Fruit fly (Drosophila melanogaster) whole organism, embryonic: Measurements from ENCODE around the gene brm.

Experiments
- Antp ChIP-seq: fragments of 200-800 bp; sonication (Bioruptor generic); optimal IDR thresholded peaks from 3 replicates; lab custom pipeline; 2016; ENCODE audit warnings: missing biosample characterization, missing genetic modification characterization
- Blimp-1 ChIP-seq: fragments of 200-800 bp; sonication (Bioruptor generic); optimal IDR thresholded peaks from 3 replicates; lab custom pipeline; 2018; ENCODE audit warnings: missing biosample characterization, missing genetic modification characterization, mild to moderate bottlenecking, moderate library complexity, missing genetic modification reagents
- CG10959 ChIP-seq: fragments of 200-800 bp; sonication (Bioruptor generic); IDR thresholded peaks from 2 replicates; pipeline ENCODE4 v1.3.6; 2022; ENCODE audit warnings: missing biosample characterization, missing genetic modification characterization
- CG11723 ChIP-seq: fragments of 200-800 bp; sonication (Bioruptor generic); optimal IDR thresholded peaks from 2 replicates; lab custom pipeline; 2017; ENCODE audit warnings: missing biosample characterization, mild to moderate bottlenecking, missing genetic modification characterization
- CG12104 ChIP-seq: fragments of 200-800 bp; sonication (Bioruptor generic); optimal IDR thresholded peaks from 3 replicates; lab custom pipeline; 2016; ENCODE audit warnings: missing biosample characterization, missing genetic modification characterization
- CG12769 ChIP-seq: fragments of 200-800 bp; sonication (Bioruptor generic); optimal IDR thresholded peaks from 2 replicates; lab custom pipeline; 2019; ENCODE audit warnings: missing biosample characterization, mild to moderate bottlenecking, missing genetic modification characterization, moderate library complexity
- CG13424 ChIP-seq: fragments of 200-800 bp; sonication (Bioruptor generic); optimal IDR thresholded peaks from 2 replicates; lab custom pipeline; 2019; ENCODE audit warnings: missing biosample characterization, mild to moderate bottlenecking, missing genetic modification characterization, moderate library complexity
- CG1602 ChIP-seq: fragments of 200-800 bp; sonication (Bioruptor generic); optimal IDR thresholded peaks from 3 replicates; lab custom pipeline; 2016; ENCODE audit warnings: missing biosample characterization, missing genetic modification characterization
- CG1603 ChIP-seq: fragments of 200-800 bp; sonication (Bioruptor generic); optimal IDR thresholded peaks from 2 replicates; lab custom pipeline; 2019; ENCODE audit warnings: missing biosample characterization, mild to moderate bottlenecking, missing genetic modification characterization, moderate library complexity
- CG16815 ChIP-seq: fragments of 200-800 bp; sonication (Bioruptor generic); optimal IDR thresholded peaks from 3 replicates; lab custom pipeline; 2017; ENCODE audit warnings: missing biosample characterization, mild to moderate bottlenecking, missing genetic modification characterization
- CG18011 ChIP-seq: fragments of 200-800 bp; sonication (Bioruptor generic); optimal IDR thresholded peaks from 2 replicates; lab custom pipeline; 2017; ENCODE audit warnings: missing biosample characterization, missing genetic modification characterization, mild to moderate bottlenecking, moderate library complexity, missing genotype
- CG1832 ChIP-seq: fragments of 200-800 bp; sonication (Bioruptor generic); optimal IDR thresholded peaks from 2 replicates; lab custom pipeline; 2017; ENCODE audit warnings: missing biosample characterization, mild to moderate bottlenecking, missing genetic modification characterization, inconsistent platforms
- CG2129 ChIP-seq: fragments of 200-800 bp; sonication (Bioruptor generic); IDR thresholded peaks from 2 replicates; pipeline ENCODE4 v1.3.6; 2022; ENCODE audit warnings: missing biosample characterization, missing genetic modification characterization; ENCODE audit not compliant: partially characterized antibody
- CG2712 ChIP-seq: fragments of 200-800 bp; optimal IDR thresholded peaks from 3 replicates; lab custom pipeline; 2019; ENCODE audit warnings: missing biosample characterization, mild to moderate bottlenecking, missing genetic modification characterization, moderate library complexity
- CG3726 ChIP-seq: fragments of 200-800 bp; sonication (Bioruptor generic); IDR thresholded peaks from 3 replicates; pipeline ENCODE4, ENCODE4 v1.3.6; 2022; ENCODE audit warnings: missing biosample characterization, missing genetic modification characterization
- CG4424 ChIP-seq: fragments of 200-800 bp; sonication (Bioruptor generic); optimal IDR thresholded peaks from 3 replicates; lab custom pipeline; 2016; ENCODE audit warnings: missing biosample characterization, missing genetic modification characterization
- CG6654 ChIP-seq: fragments of 200-800 bp; sonication (Bioruptor generic); optimal IDR thresholded peaks from 2 replicates; lab custom pipeline; 2017; ENCODE audit warnings: missing biosample characterization, mild to moderate bottlenecking, missing genetic modification characterization
- CG6689 ChIP-seq: fragments of 200-800 bp; sonication (Bioruptor generic); IDR thresholded peaks from 2 replicates; pipeline ENCODE4 v1.3.6; 2022; ENCODE audit warnings: missing biosample characterization, missing genetic modification characterization
- CG7745 ChIP-seq: fragments of 200-800 bp; sonication (Bioruptor generic); optimal IDR thresholded peaks from 2 replicates; lab custom pipeline; 2018; ENCODE audit warnings: missing biosample characterization, mild to moderate bottlenecking, missing genetic modification characterization, moderate library complexity
- CG7987 ChIP-seq: fragments of 200-800 bp; sonication (Bioruptor generic); optimal IDR thresholded peaks from 2 replicates; lab custom pipeline; 2018; ENCODE audit warnings: missing biosample characterization, mild to moderate bottlenecking, missing genetic modification characterization, moderate library complexity
- CG8089 ChIP-seq: fragments of 200-800 bp; sonication (Bioruptor generic); optimal IDR thresholded peaks from 3 replicates; lab custom pipeline; 2016; ENCODE audit warnings: missing biosample characterization, missing genetic modification characterization
- CG9727 ChIP-seq: fragments of 200-800 bp; sonication (Bioruptor generic); optimal IDR thresholded peaks from 3 replicates; lab custom pipeline; 2017; ENCODE audit warnings: missing biosample characterization, mild to moderate bottlenecking, missing genetic modification characterization
- CG9932 ChIP-seq: fragments of 200-800 bp; sonication (Bioruptor generic); IDR thresholded peaks from 2 replicates; pipeline ENCODE4 v1.3.6; 2022; ENCODE audit warnings: missing biosample characterization, missing genetic modification characterization
- Camta ChIP-seq: fragments of 200-800 bp; sonication (Bioruptor generic); optimal IDR thresholded peaks from 2 replicates; lab custom pipeline; 2016; ENCODE audit warnings: missing biosample characterization, missing genetic modification characterization
- Dek ChIP-seq: fragments of 200-800 bp; sonication (Bioruptor generic); optimal IDR thresholded peaks from 3 replicates; lab custom pipeline; 2019; ENCODE audit warnings: missing biosample characterization, mild to moderate bottlenecking, missing genetic modification characterization, moderate library complexity
- Dp ChIP-seq: fragments of 200-800 bp; sonication (Bioruptor generic); optimal IDR thresholded peaks from 2 replicates; lab custom pipeline; 2018; ENCODE audit warnings: missing biosample characterization, mild to moderate bottlenecking, missing genetic modification characterization, moderate library complexity
- E2f2 ChIP-seq: fragments of 200-800 bp; sonication (Bioruptor generic); IDR thresholded peaks from 2 replicates; pipeline ENCODE4 v1.3.6; 2022; ENCODE audit warnings: missing biosample characterization, missing genetic modification characterization
- Hmr ChIP-seq: fragments of 200-800 bp; sonication (Bioruptor generic); optimal IDR thresholded peaks from 3 replicates; lab custom pipeline; 2017; ENCODE audit warnings: mild to moderate bottlenecking, missing biosample characterization, missing genetic modification reagents, missing genetic modification characterization
- Kr ChIP-seq: fragments of 200-800 bp; sonication (Bioruptor generic); optimal IDR thresholded peaks from 2 replicates; lab custom pipeline; 2017; ENCODE audit warnings: missing biosample characterization, mild to moderate bottlenecking, missing genetic modification characterization
- Lhr ChIP-seq: fragments of 200-800 bp; sonication (Bioruptor generic); optimal IDR thresholded peaks from 3 replicates; lab custom pipeline; 2017; ENCODE audit warnings: mild to moderate bottlenecking, missing biosample characterization, missing genetic modification reagents, missing genetic modification characterization
- MTF-1 ChIP-seq: fragments of 200-800 bp; sonication (Bioruptor generic); optimal IDR thresholded peaks from 2 replicates; lab custom pipeline; 2018; ENCODE audit warnings: missing biosample characterization, mild to moderate bottlenecking, missing genetic modification characterization, borderline replicate concordance
- Mes4 ChIP-seq: fragments of 200-800 bp; sonication (Bioruptor generic); optimal IDR thresholded peaks from 2 replicates; lab custom pipeline; 2016; ENCODE audit warnings: missing biosample characterization, missing genetic modification characterization
- Nf-YB ChIP-seq: fragments of 200-800 bp; sonication (Bioruptor generic); optimal IDR thresholded peaks from 3 replicates; lab custom pipeline; 2019; ENCODE audit warnings: missing biosample characterization, mild to moderate bottlenecking, missing genetic modification characterization, moderate library complexity
- Nf-YC ChIP-seq: fragments of 200-800 bp; optimal IDR thresholded peaks from 3 replicates; lab custom pipeline; 2019; ENCODE audit warnings: missing biosample characterization, mild to moderate bottlenecking, missing genetic modification characterization, moderate library complexity
- Ptx1 ChIP-seq: fragments of 200-800 bp; sonication (Bioruptor generic); IDR thresholded peaks from 2 replicates; pipeline ENCODE4 v1.3.6; 2022; ENCODE audit warnings: missing biosample characterization, missing genetic modification characterization
- Rfx ChIP-seq: fragments of 200-800 bp; sonication (Bioruptor generic); IDR thresholded peaks from 2 replicates; pipeline ENCODE4 v1.3.6; 2022; ENCODE audit warnings: missing biosample characterization, missing genetic modification characterization
- ac ChIP-seq: fragments of 200-800 bp; sonication (Bioruptor generic); optimal IDR thresholded peaks from 3 replicates; lab custom pipeline; 2017; ENCODE audit warnings: missing biosample characterization, mild to moderate bottlenecking, missing genetic modification characterization
- bowl ChIP-seq: fragments of 200-800 bp; sonication (Bioruptor generic); IDR thresholded peaks from 2 replicates; pipeline ENCODE4 v1.3.6; 2022; ENCODE audit warnings: missing biosample characterization, missing genetic modification characterization
- bsh ChIP-seq, 2 experiments: fragments of 200-800 bp; sonication (Bioruptor generic); optimal IDR thresholded peaks; 2 replicates each; lab custom pipeline; 2017 to 2018; ENCODE audit warnings: mild to moderate bottlenecking in 2 of 2, missing biosample characterization in 2 of 2, missing genetic modification characterization in 2 of 2, moderate library complexity in 1 of 2
- fru ChIP-seq: fragments of >200 bp; optimal IDR thresholded peaks from 2 replicates; lab custom pipeline; 2017
- lmd ChIP-seq: fragments of 200-800 bp; sonication (Bioruptor generic); IDR thresholded peaks from 2 replicates; pipeline ENCODE4 v1.3.6; 2022; ENCODE audit warnings: missing biosample characterization, missing genetic modification characterization
- lov ChIP-seq, 2 experiments: fragments of 200-800 bp in 1 of 2; fragments of >200 bp in 1 of 2; sonication (Bioruptor generic) in 1 of 2; IDR thresholded peaks in 1 of 2; optimal IDR thresholded peaks in 1 of 2; 2 replicates in 1 of 2; 3 replicates in 1 of 2; pipeline versions ENCODE4 v1.3.6 to Lab custom; 2017 to 2022; ENCODE audit warnings: missing biosample characterization in 1 of 2, missing genetic modification characterization in 1 of 2
- nom ChIP-seq: fragments of 200-800 bp; sonication (Bioruptor generic); optimal IDR thresholded peaks from 2 replicates; lab custom pipeline; 2017; ENCODE audit warnings: missing biosample characterization, missing genetic modification characterization, mild to moderate bottlenecking, moderate library complexity, missing genetic modification reagents
- pnt ChIP-seq: fragments of 200-800 bp; sonication (Bioruptor generic); optimal IDR thresholded peaks from 3 replicates; lab custom pipeline; 2016; ENCODE audit warnings: missing biosample characterization, missing genetic modification characterization
- pzg ChIP-seq: fragments of 200-800 bp; sonication (Bioruptor generic); optimal IDR thresholded peaks from 3 replicates; lab custom pipeline; 2018; ENCODE audit warnings: missing biosample characterization, mild to moderate bottlenecking, missing genetic modification characterization, moderate library complexity
- sim ChIP-seq: fragments of 200-800 bp; sonication (Bioruptor generic); IDR thresholded peaks from 2 replicates; pipeline ENCODE4 v1.3.6; 2022; ENCODE audit warnings: missing biosample characterization, missing genetic modification characterization
- sr ChIP-seq: fragments of 200-800 bp; sonication (Bioruptor generic); IDR thresholded peaks from 3 replicates; pipeline ENCODE4 v1.3.6; 2022; ENCODE audit warnings: missing biosample characterization, missing genetic modification characterization
- tin ChIP-seq: fragments of 200-800 bp; sonication (Bioruptor generic); optimal IDR thresholded peaks from 3 replicates; lab custom pipeline; 2016; ENCODE audit warnings: missing biosample characterization, missing genetic modification characterization
- ttk ChIP-seq: fragments of 200-800 bp; sonication (Bioruptor generic); IDR thresholded peaks from 2 replicates; pipeline ENCODE4 v2.1.2; 2022; ENCODE audit warnings: missing biosample characterization, missing genetic modification characterization
- tup ChIP-seq: fragments of 200-800 bp; sonication (Bioruptor generic); optimal IDR thresholded peaks from 2 replicates; lab custom pipeline; 2016; ENCODE audit warnings: missing biosample characterization, mild to moderate bottlenecking, missing genetic modification characterization, moderate library complexity
- wor ChIP-seq: fragments of 200-800 bp; sonication (Bioruptor generic); IDR thresholded peaks from 2 replicates; pipeline ENCODE4 v1.3.6; 2022; ENCODE audit warnings: missing biosample characterization, missing genetic modification characterization

The brm gene

dm6 chr3L:15977565-15977964 lies 5.1 kb downstream of the brm start (continued):
- no peak for TF ChIP-seq Mes4 (GFP tag; lab: Kevin White, UChicago)
- TF ChIP-seq pnt = no peak
- no peak for TF ChIP-seq sr
- no peak for TF ChIP-seq CG1602 (GFP tag; lab: Kevin White, UChicago)
- TF ChIP-seq CG1603 (tag; lab: Kevin White, UChicago) = no peak
- no peak for TF ChIP-seq nom (GFP tag; lab: Kevin White, UChicago)
- peak; percentile 84 for TF ChIP-seq Ptx1
- no peak for TF ChIP-seq tup
- peak; percentile 11 for TF ChIP-seq Nf-YC (tag; lab: Kevin White, UChicago)
- TF ChIP-seq ttk = peak; percentile 59
- TF ChIP-seq Camta (GFP tag; lab: Kevin White, UChicago) = no peak
- TF ChIP-seq CG4424 = peak; percentile 27
- peak; percentile 12 for TF ChIP-seq CG12104 (GFP tag; lab: Kevin White, UChicago)
- no peak for TF ChIP-seq CG9932 (GFP tag; lab: Robert Waterston, UW)
- no peak for TF ChIP-seq Hmr
- TF ChIP-seq CG6689 (GFP tag; lab: Robert Waterston, UW) = peak; percentile 65
- TF ChIP-seq Dp (GFP tag; lab: Kevin White, UChicago) = no peak
- TF ChIP-seq E2f2 (GFP tag; lab: Robert Waterston, UW) = peak; percentile 22; the same call in 1 of the 2 replicates
- no peak for TF ChIP-seq lov (optimal IDR thresholded peaks at IDR 0.05; lab: Kevin White, UChicago)
- no peak for TF ChIP-seq lov (GFP tag; IDR thresholded peaks at IDR 0.05; lab: Robert Waterston, UW)
- peak; percentile 68 for TF ChIP-seq CG2712 (tag; lab: Kevin White, UChicago)
- TF ChIP-seq fru (lab: Kevin White, UChicago) = no peak
- TF ChIP-seq CG7987 = no peak
- TF ChIP-seq bowl = no peak
- peak; percentile 54 for TF ChIP-seq CG9727 (GFP tag; lab: Kevin White, UChicago)
- no peak for TF ChIP-seq Antp (GFP tag; lab: Kevin White, UChicago)
- no peak for TF ChIP-seq Lhr (GFP tag; lab: Kevin White, UChicago)
- peak; percentile 30 for TF ChIP-seq tin (GFP tag; lab: Kevin White, UChicago)
- no peak for TF ChIP-seq CG16815
- no peak for TF ChIP-seq CG2129 (GFP tag; lab: Robert Waterston, UW)
- TF ChIP-seq bsh (GFP tag; optimal IDR thresholded peaks at IDR 0.05; lab: Kevin White, UChicago) = peak in 1 of 2 experiments; percentile 36
- TF ChIP-seq wor (GFP tag; lab: Robert Waterston, UW) = no peak
- peak; percentile 77 for TF ChIP-seq lmd (GFP tag; lab: Robert Waterston, UW)
- no peak for TF ChIP-seq CG10959
- TF ChIP-seq CG13424 = peak; percentile 37
- no peak for TF ChIP-seq CG3726 (GFP tag; lab: Robert Waterston, UW)
- TF ChIP-seq CG18011 (GFP tag; lab: Kevin White, UChicago) = no peak
- TF ChIP-seq CG6654 = no peak
- no peak for TF ChIP-seq CG8089
- no peak for TF ChIP-seq CG11723
- TF ChIP-seq CG12769 = no peak
- TF ChIP-seq Nf-YB (GFP tag; lab: Kevin White, UChicago) = no peak
- peak; percentile 79 for TF ChIP-seq Rfx (GFP tag; lab: Robert Waterston, UW)
- no peak for TF ChIP-seq Dek (tag; lab: Kevin White, UChicago)
- no peak for TF ChIP-seq ac (GFP tag; lab: Kevin White, UChicago)
- TF ChIP-seq sim = no peak
- TF ChIP-seq pzg (GFP tag; lab: Kevin White, UChicago) = no peak
- no peak for TF ChIP-seq CG7745
- TF ChIP-seq CG1832 (GFP tag; lab: Kevin White, UChicago) = no peak
- no peak for TF ChIP-seq MTF-1 (GFP tag; lab: Kevin White, UChicago)
- TF ChIP-seq Kr (GFP tag; lab: Kevin White, UChicago) = no peak
- no peak for TF ChIP-seq Blimp-1 (GFP tag; lab: Kevin White, UChicago)
